Fruit fly (Drosophila melanogaster): ENCODE data around the gene ATPsynbetaL.

ATPsynbetaL gene

dm6 chr3L:16128973-16129745, 31.5 kb downstream of the ATPsynbetaL start, which contains the start of gene SsRbeta (continued):
- peak; percentile 33 for TF ChIP-seq Oli (tag; optimal IDR thresholded peaks at IDR 0.05)
- no peak for TF ChIP-seq sc (optimal IDR thresholded peaks at IDR 0.05)
- no peak for TF ChIP-seq sc (GFP tag; optimal IDR thresholded peaks at IDR 0.05)
- TF ChIP-seq cad (GFP tag; optimal IDR thresholded peaks at IDR 0.05), result no peak
- TF ChIP-seq Sox100B (GFP tag; optimal IDR thresholded peaks at IDR 0.05), result peak; percentile 34
- peak; percentile 44 for TF ChIP-seq CG4328 (GFP tag; optimal IDR thresholded peaks at IDR 0.05)
- peak; percentile 43; the same call in 2 of the 3 replicates for TF ChIP-seq CG14860 (GFP tag; IDR thresholded peaks at IDR 0.05; ENCODE audit: partially characterized antibody)
- TF ChIP-seq twi (tag; optimal IDR thresholded peaks at IDR 0.05), result no peak
- no peak for TF ChIP-seq Nf-YB (GFP tag; optimal IDR thresholded peaks at IDR 0.05)
- peak; percentile 91 for TF ChIP-seq Med (GFP tag)
- peak; percentile 69 for TF ChIP-seq unc-4 (GFP tag; IDR thresholded peaks at IDR 0.05; ENCODE audit: partially characterized antibody)
- peak; percentile 38; the same call in 1 of the 2 replicates for TF ChIP-seq Ada2b (GFP tag; IDR thresholded peaks at IDR 0.05)
- peak; percentile 76 for TF ChIP-seq CG9932 (GFP tag; IDR thresholded peaks at IDR 0.05)
- no peak for TF ChIP-seq maf-S (GFP tag; optimal IDR thresholded peaks at IDR 0.05)
- TF ChIP-seq gcm (GFP tag; optimal IDR thresholded peaks at IDR 0.05), result no peak
- no peak for TF ChIP-seq ro (GFP tag; IDR thresholded peaks at IDR 0.05)
- peak; percentile 78; the same call in 1 of the 2 replicates for TF ChIP-seq CG42726 (GFP tag; IDR thresholded peaks at IDR 0.05; ENCODE audit: partially characterized antibody)
- TF ChIP-seq hb (GFP tag; IDR thresholded peaks at IDR 0.05; ENCODE audit: partially characterized antibody), result peak; percentile 61; the same call in 1 of the 3 replicates
- peak; percentile 53 for TF ChIP-seq MBD-R2 (GFP tag; IDR thresholded peaks at IDR 0.05)
- TF ChIP-seq ara (GFP tag; IDR thresholded peaks at IDR 0.05), result peak; percentile 20; the same call in 1 of the 2 replicates
- peak; percentile 32 for TF ChIP-seq vvl (GFP tag; IDR thresholded peaks at IDR 0.05)
- TF ChIP-seq CG1603 (tag; optimal IDR thresholded peaks at IDR 0.05), result peak; percentile 77
- TF ChIP-seq fd3F (GFP tag; optimal IDR thresholded peaks at IDR 0.05), result peak; percentile 4
- TF ChIP-seq mirr (GFP tag; optimal IDR thresholded peaks at IDR 0.05), result peak; percentile 3
- TF ChIP-seq CG7839 (tag; optimal IDR thresholded peaks at IDR 0.05), result peak; percentile 9
- TF ChIP-seq CG3726 (GFP tag; IDR thresholded peaks at IDR 0.05), result no peak
- no peak for TF ChIP-seq pros (GFP tag; optimal IDR thresholded peaks at IDR 0.05)
- TF ChIP-seq CG17186 (GFP tag; optimal IDR thresholded peaks at IDR 0.05), result peak; percentile 49
- TF ChIP-seq Gsc (GFP tag; IDR thresholded peaks at IDR 0.05), result no peak
- TF ChIP-seq eyg (GFP tag; optimal IDR thresholded peaks at IDR 0.05), result no peak
- peak; percentile 18 for TF ChIP-seq Lhr (GFP tag; optimal IDR thresholded peaks at IDR 0.05)
- peak; percentile 50 for TF ChIP-seq ttk (GFP tag; IDR thresholded peaks at IDR 0.05)
- no peak for TF ChIP-seq grn (GFP tag; optimal IDR thresholded peaks at IDR 0.05)
- TF ChIP-seq Nf-YA (GFP tag; IDR thresholded peaks at IDR 0.05), result 0 out of 2 replicates have a peak, but pooled peaks have one; percentile 11
- peak; percentile 43 for TF ChIP-seq Asciz (GFP tag; optimal IDR thresholded peaks at IDR 0.05)
- peak; percentile 71 for TF ChIP-seq Gug (GFP tag; IDR thresholded peaks at IDR 0.05)
- no peak for TF ChIP-seq Fer1 (GFP tag; optimal IDR thresholded peaks at IDR 0.05)
- no peak for TF ChIP-seq Doc2 (GFP tag; IDR thresholded peaks at IDR 0.05)
- peak; percentile 14 for TF ChIP-seq CG2712 (tag; optimal IDR thresholded peaks at IDR 0.05)
- TF ChIP-seq NK7.1 (GFP tag; optimal IDR thresholded peaks at IDR 0.05), result no peak
- TF ChIP-seq mam (GFP tag; optimal IDR thresholded peaks at IDR 0.05), result no peak
- peak; percentile 3 to 57 for TF ChIP-seq Hr51 (GFP tag; optimal IDR thresholded peaks at IDR 0.05)
- no peak for TF ChIP-seq sima (GFP tag; optimal IDR thresholded peaks at IDR 0.05)
- TF ChIP-seq Dp (GFP tag; optimal IDR thresholded peaks at IDR 0.05), result peak; percentile 25
- no peak for TF ChIP-seq Dek (tag; optimal IDR thresholded peaks at IDR 0.05)
- peak; percentile 66 for TF ChIP-seq CG7987 (GFP tag; optimal IDR thresholded peaks at IDR 0.05)
- peak; percentile 55 for TF ChIP-seq stc (GFP tag; IDR thresholded peaks at IDR 0.05)
- TF ChIP-seq cato (GFP tag; optimal IDR thresholded peaks at IDR 0.05; ENCODE audit: borderline replicate concordance), result no peak
- TF ChIP-seq Dip3 (GFP tag; optimal IDR thresholded peaks at IDR 0.05), result no peak

All from whole organism, embryonic.